Worm (Caenorhabditis elegans) whole organism, L3 larva: ENCODE results near the gene nmur-3.

ENCODE experiments used
- R02D3.7 ChIP-seq: fragments of 150-350 bp; optimal IDR thresholded peaks from 2 replicates; lab custom pipeline; 2014; ENCODE audit warnings: missing biosample characterization, missing genetic modification characterization
- ZK546.5 ChIP-seq: sonication (generic microtip); optimal IDR thresholded peaks from 2 replicates; lab custom pipeline; 2017; ENCODE audit warnings: missing biosample characterization, missing genetic modification characterization
- aly-2 ChIP-seq: fragments of 150-350 bp; optimal IDR thresholded peaks from 2 replicates; lab custom pipeline; 2014; ENCODE audit warnings: missing biosample characterization, missing genetic modification characterization
- ama-1 ChIP-seq: fragments of 150-350 bp; optimal IDR thresholded peaks from 2 replicates; lab custom pipeline; 2018
- ceh-16 ChIP-seq: sonication (generic microtip); optimal IDR thresholded peaks from 2 replicates; lab custom pipeline; 2017; ENCODE audit warnings: missing biosample characterization, missing genetic modification characterization
- ceh-28 ChIP-seq: fragments of 150-350 bp; optimal IDR thresholded peaks from 2 replicates; lab custom pipeline; 2014; ENCODE audit warnings: missing biosample characterization, missing genetic modification reagents, missing genetic modification characterization
- ceh-82 ChIP-seq: fragments of 150-350 bp; optimal IDR thresholded peaks from 2 replicates; lab custom pipeline; 2014; ENCODE audit warnings: missing biosample characterization, missing genetic modification characterization
- ceh-9 ChIP-seq: sonication (generic microtip); optimal IDR thresholded peaks from 2 replicates; lab custom pipeline; 2018; ENCODE audit warnings: missing biosample characterization, missing genetic modification characterization
- daf-12 ChIP-seq: fragments of 150-350 bp; optimal IDR thresholded peaks from 2 replicates; lab custom pipeline; 2014; ENCODE audit warnings: missing biosample characterization, missing genetic modification reagents, missing genetic modification characterization
- egl-27 ChIP-seq: sonication (generic microtip); optimal IDR thresholded peaks from 4 replicates; lab custom pipeline; 2017; ENCODE audit warnings: missing biosample characterization, missing genetic modification reagents, missing genetic modification characterization
- egl-5 ChIP-seq: fragments of 150-350 bp; optimal IDR thresholded peaks from 2 replicates; lab custom pipeline; 2017; ENCODE audit warnings: missing biosample characterization, missing genetic modification reagents, missing genetic modification characterization, inconsistent platforms
- elt-1 ChIP-seq: fragments of 150-350 bp; optimal IDR thresholded peaks from 2 replicates; lab custom pipeline; 2014; ENCODE audit warnings: missing biosample characterization, missing genetic modification characterization
- elt-2 ChIP-seq: sonication (generic microtip); optimal IDR thresholded peaks from 2 replicates; lab custom pipeline; 2016; ENCODE audit warnings: missing genetic modification reagents, mild to moderate bottlenecking, missing genetic modification characterization, missing compliant biosample characterization
- elt-3 ChIP-seq, 3 experiments: fragments of 150-350 bp in 1 of 3; sonication (generic microtip) in 2 of 3; optimal IDR thresholded peaks; 2 replicates in 2 of 3; 4 replicates in 1 of 3; lab custom pipeline; 2014 to 2017; ENCODE audit warnings: missing biosample characterization in 3 of 3, missing genetic modification characterization in 3 of 3
- eor-1 ChIP-seq, 2 experiments: fragments of 150-350 bp; optimal IDR thresholded peaks; 2 replicates each; lab custom pipeline; 2014 to 2018; ENCODE audit warnings: missing biosample characterization in 2 of 2, missing genetic modification characterization in 2 of 2
- fkh-10 ChIP-seq: sonication (generic microtip); optimal IDR thresholded peaks from 2 replicates; lab custom pipeline; 2017; ENCODE audit warnings: missing biosample characterization, missing genetic modification reagents, missing genetic modification characterization
- fkh-2 ChIP-seq: fragments of 150-350 bp; optimal IDR thresholded peaks from 2 replicates; lab custom pipeline; 2014; ENCODE audit warnings: missing biosample characterization, missing genetic modification reagents, missing genetic modification characterization
- fos-1 ChIP-seq: fragments of 150-350 bp; optimal IDR thresholded peaks from 2 replicates; lab custom pipeline; 2014; ENCODE audit warnings: missing biosample characterization, missing genetic modification characterization
- hmg-11 ChIP-seq: sonication (generic microtip); optimal IDR thresholded peaks from 2 replicates; lab custom pipeline; 2016; ENCODE audit warnings: missing genetic modification characterization, missing compliant biosample characterization
- jun-1 ChIP-seq: fragments of 150-350 bp; optimal IDR thresholded peaks from 2 replicates; lab custom pipeline; 2014; ENCODE audit warnings: missing biosample characterization, missing genetic modification reagents, missing genetic modification characterization
- lin-15B ChIP-seq: fragments of 150-350 bp; optimal IDR thresholded peaks from 2 replicates; lab custom pipeline; 2014; ENCODE audit warnings: missing biosample characterization, missing genetic modification characterization
- lin-39 ChIP-seq: fragments of 150-350 bp; optimal IDR thresholded peaks from 2 replicates; lab custom pipeline; 2018; ENCODE audit warnings: missing biosample characterization, missing genetic modification reagents, missing genetic modification characterization
- lsy-12 ChIP-seq: sonication (generic microtip); optimal IDR thresholded peaks from 2 replicates; lab custom pipeline; 2016; ENCODE audit warnings: mild to moderate bottlenecking, missing genetic modification characterization, missing compliant biosample characterization
- mdl-1 ChIP-seq: fragments of 150-350 bp; optimal IDR thresholded peaks from 2 replicates; lab custom pipeline; 2014; ENCODE audit warnings: missing biosample characterization, missing genetic modification characterization
- mml-1 ChIP-seq: fragments of 150-350 bp; sonication (generic microtip); optimal IDR thresholded peaks from 3 replicates; lab custom pipeline; 2014; ENCODE audit warnings: missing biosample characterization, missing genetic modification characterization
- nfya-1 ChIP-seq: sonication (generic microtip); optimal IDR thresholded peaks from 2 replicates; lab custom pipeline; 2017; ENCODE audit warnings: missing genetic modification characterization, mild to moderate bottlenecking, missing compliant biosample characterization, antibody characterized with exemption, moderate library complexity; ENCODE audit not compliant: insufficient read depth
- nhr-11 ChIP-seq: fragments of 150-350 bp; optimal IDR thresholded peaks from 2 replicates; lab custom pipeline; 2014; ENCODE audit warnings: missing biosample characterization, missing genetic modification characterization
- nhr-12 ChIP-seq: fragments of 150-350 bp; optimal IDR thresholded peaks from 2 replicates; lab custom pipeline; 2014; ENCODE audit warnings: missing biosample characterization, missing genetic modification characterization
- nhr-23 ChIP-seq: fragments of 150-350 bp; optimal IDR thresholded peaks from 2 replicates; lab custom pipeline; 2014; ENCODE audit warnings: missing biosample characterization, missing genetic modification reagents, missing genetic modification characterization
- nhr-237 ChIP-seq: fragments of 150-350 bp; optimal IDR thresholded peaks from 2 replicates; lab custom pipeline; 2014; ENCODE audit warnings: missing biosample characterization, missing genetic modification characterization
- nhr-25 ChIP-seq: sonication (generic microtip); optimal IDR thresholded peaks from 2 replicates; lab custom pipeline; 2017; ENCODE audit warnings: missing biosample characterization, missing genetic modification characterization
- nhr-28 ChIP-seq: fragments of 150-350 bp; optimal IDR thresholded peaks from 2 replicates; lab custom pipeline; 2014; ENCODE audit warnings: missing biosample characterization, missing genetic modification characterization
- nhr-43 ChIP-seq: sonication (generic microtip); optimal IDR thresholded peaks from 2 replicates; lab custom pipeline; 2016; ENCODE audit warnings: mild to moderate bottlenecking, missing genetic modification characterization, missing compliant biosample characterization; ENCODE audit not compliant: poor library complexity, severe bottlenecking
- nhr-67 ChIP-seq: fragments of 150-350 bp; optimal IDR thresholded peaks from 2 replicates; lab custom pipeline; 2014; ENCODE audit warnings: missing biosample characterization, missing genetic modification characterization
- nhr-76 ChIP-seq: fragments of 150-350 bp; sonication (generic microtip); optimal IDR thresholded peaks from 5 replicates; lab custom pipeline; 2014; ENCODE audit warnings: missing biosample characterization, missing genetic modification characterization
- nhr-77 ChIP-seq: fragments of 150-350 bp; optimal IDR thresholded peaks from 2 replicates; lab custom pipeline; 2014; ENCODE audit warnings: missing biosample characterization, missing genetic modification characterization
- pha-4 ChIP-seq: fragments of 150-350 bp; optimal IDR thresholded peaks from 2 replicates; lab custom pipeline; 2014; ENCODE audit warnings: missing biosample characterization, missing genetic modification reagents, missing genetic modification characterization
- pqm-1 ChIP-seq: fragments of 150-350 bp; optimal IDR thresholded peaks from 2 replicates; lab custom pipeline; 2017; ENCODE audit warnings: missing biosample characterization, missing genetic modification characterization, inconsistent platforms
- sea-2 ChIP-seq: fragments of 150-350 bp; sonication (generic microtip); optimal IDR thresholded peaks from 4 replicates; lab custom pipeline; 2014; ENCODE audit warnings: missing biosample characterization, missing genetic modification reagents, missing genetic modification characterization
- skn-1 ChIP-seq: fragments of 150-350 bp; optimal IDR thresholded peaks from 2 replicates; lab custom pipeline; 2014; ENCODE audit warnings: missing biosample characterization, missing genetic modification characterization
- snpc-4 ChIP-seq: fragments of 150-350 bp; optimal IDR thresholded peaks from 2 replicates; lab custom pipeline; 2014; ENCODE audit warnings: missing biosample characterization, missing genetic modification characterization
- tbx-2 ChIP-seq: sonication (generic microtip); optimal IDR thresholded peaks from 2 replicates; lab custom pipeline; 2016; ENCODE audit warnings: mild to moderate bottlenecking, missing genetic modification characterization, missing compliant biosample characterization
- unc-39 ChIP-seq: sonication (generic microtip); optimal IDR thresholded peaks from 4 replicates; lab custom pipeline; 2017; ENCODE audit warnings: missing biosample characterization, missing genetic modification characterization
- unc-62 ChIP-seq: fragments of 150-350 bp; sonication (generic microtip); optimal IDR thresholded peaks from 4 replicates; lab custom pipeline; 2014; ENCODE audit warnings: missing biosample characterization, missing genetic modification reagents, missing genetic modification characterization
- zag-1 ChIP-seq: fragments of 150-350 bp; optimal IDR thresholded peaks from 2 replicates; lab custom pipeline; 2014; ENCODE audit warnings: missing biosample characterization, missing genetic modification characterization
- ztf-11 ChIP-seq: fragments of 150-350 bp; optimal IDR thresholded peaks from 2 replicates; lab custom pipeline; 2014; ENCODE audit warnings: missing biosample characterization, missing genetic modification characterization
- ztf-4 ChIP-seq: fragments of 150-350 bp; optimal IDR thresholded peaks from 2 replicates; lab custom pipeline; 2014; ENCODE audit warnings: missing biosample characterization, missing genetic modification characterization

Gene nmur-3

ce11 chrX:4440641-4441040, 25.7 kb upstream of the nmur-3 start, which contains the start of gene F15A8.1:
Gene F15A8.1, plus strand, starts transcription at chrX:4440941.
- TF ChIP-seq ztf-4 (no peak), lin-39 (tag; lab: Kevin White, UChicago) (no peak), ZK546.5 (tag; lab: Kevin White, UChicago) (no peak), egl-27 (no peak), pqm-1 (tag; lab: Kevin White, UChicago) (no peak), nhr-76 (tag; lab: Kevin White, UChicago) (no peak)

DNA sequence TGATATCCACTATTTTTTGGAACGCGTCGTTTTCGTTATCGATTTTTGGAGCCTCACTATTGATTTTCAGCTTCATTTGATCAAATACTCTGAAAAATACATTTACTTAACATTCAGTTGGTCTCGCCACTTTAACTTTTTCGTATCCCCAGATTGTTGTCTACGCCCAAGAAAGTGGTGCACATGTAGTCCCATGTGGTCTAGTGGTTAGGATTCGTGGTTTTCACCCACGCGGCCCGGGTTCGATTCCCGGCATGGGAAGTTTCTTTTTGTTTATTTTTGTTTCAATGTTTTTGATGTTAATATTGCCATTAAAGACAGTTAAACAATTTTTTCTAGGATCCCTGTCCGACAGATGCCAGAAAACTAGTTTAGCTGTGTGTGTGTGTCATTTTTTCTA, 22.2 kb upstream of the nmur-3 start:
- TF ChIP-seq ceh-16 (no peak), nhr-43 (tag; lab: Kevin White, UChicago) (peak; percentile 12), unc-62 (GFP tag; lab: Kevin White, UChicago) (no peak), nhr-12 (no peak), R02D3.7 (tag; lab: Kevin White, UChicago) (no peak), nhr-76 (tag; lab: Kevin White, UChicago) (peak; percentile 23), zag-1 (tag; lab: Kevin White, UChicago) (no peak), lsy-12 (tag; lab: Kevin White, UChicago) (no peak), fkh-10 (GFP tag; lab: Kevin White, UChicago) (no peak), mml-1 (no peak), ceh-9 (tag; lab: Kevin White, UChicago) (no peak), ama-1 (no peak), lin-39 (tag; lab: Kevin White, UChicago) (no peak), tbx-2 (no peak), pha-4 (tag; lab: Kevin White, UChicago) (peak; percentile 24), elt-1 (tag; lab: Kevin White, UChicago) (no peak), ceh-28 (tag; lab: Kevin White, UChicago) (peak; percentile 17), ztf-4 (no peak), nhr-25 (peak; percentile 18), eor-1 (tag; optimal IDR thresholded peaks at IDR 0.05; lab: Kevin White, UChicago) (no peak), elt-2 (tag; lab: Kevin White, UChicago) (peak; percentile 8), nhr-67 (tag; lab: Kevin White, UChicago) (no peak), ztf-11 (tag; lab: Kevin White, UChicago) (no peak), snpc-4 (tag; lab: Kevin White, UChicago) (no peak), nhr-11 (peak; percentile 12), elt-3 (tag; optimal IDR thresholded peaks at IDR 0.05; lab: Kevin White, UChicago) (no peak), nhr-28 (tag; lab: Kevin White, UChicago) (no peak), unc-39 (tag; lab: Kevin White, UChicago) (no peak), nhr-23 (tag; lab: Kevin White, UChicago) (no peak), daf-12 (no peak), nhr-237 (tag; lab: Kevin White, UChicago) (no peak), sea-2 (GFP tag; lab: Kevin White, UChicago) (no peak), egl-27 (no peak), nhr-77 (tag; lab: Kevin White, UChicago) (no peak), jun-1 (tag; lab: Kevin White, UChicago) (peak; percentile 51), fkh-2 (tag; lab: Kevin White, UChicago) (no peak), ZK546.5 (tag; lab: Kevin White, UChicago) (no peak), skn-1 (no peak), egl-5 (tag; lab: Kevin White, UChicago) (no peak), mdl-1 (tag; lab: Kevin White, UChicago) (peak; percentile 6), aly-2 (tag; lab: Kevin White, UChicago) (no peak), fos-1 (tag; lab: Kevin White, UChicago) (no peak), ceh-82 (no peak), nfya-1 (tag; lab: Kevin White, UChicago) (peak; percentile 43), lin-15B (tag; lab: Kevin White, UChicago) (no peak), pqm-1 (tag; lab: Kevin White, UChicago) (peak; percentile 7), hmg-11 (tag; lab: Kevin White, UChicago) (peak; percentile 54)
